Worm (Caenorhabditis elegans) whole organism, L4/young adult: ENCODE results near the gene C29E4.9.
"Not testable (repeated sequence)": the region's sequence is repeated elsewhere in the genome, so short reads cannot be mapped to it uniquely, and the experiment has no call there.

Experiments used
- W03F9.2 ChIP-seq: fragments of 150-350 bp; optimal IDR thresholded peaks from 2 replicates; lab custom pipeline; 2014; ENCODE audit warnings: missing biosample characterization, missing genetic modification characterization
- dao-5 ChIP-seq: sonication (generic microtip); optimal IDR thresholded peaks from 2 replicates; lab custom pipeline; 2016; ENCODE audit warnings: missing genotype, missing genetic modification characterization, moderate library complexity, missing compliant biosample characterization
- him-1 ChIP-seq: sonication (generic microtip); optimal IDR thresholded peaks from 2 replicates; lab custom pipeline; 2016; ENCODE audit warnings: missing genotype, missing genetic modification reagents, missing genetic modification characterization, missing compliant biosample characterization

The C29E4.9 gene

DNA sequence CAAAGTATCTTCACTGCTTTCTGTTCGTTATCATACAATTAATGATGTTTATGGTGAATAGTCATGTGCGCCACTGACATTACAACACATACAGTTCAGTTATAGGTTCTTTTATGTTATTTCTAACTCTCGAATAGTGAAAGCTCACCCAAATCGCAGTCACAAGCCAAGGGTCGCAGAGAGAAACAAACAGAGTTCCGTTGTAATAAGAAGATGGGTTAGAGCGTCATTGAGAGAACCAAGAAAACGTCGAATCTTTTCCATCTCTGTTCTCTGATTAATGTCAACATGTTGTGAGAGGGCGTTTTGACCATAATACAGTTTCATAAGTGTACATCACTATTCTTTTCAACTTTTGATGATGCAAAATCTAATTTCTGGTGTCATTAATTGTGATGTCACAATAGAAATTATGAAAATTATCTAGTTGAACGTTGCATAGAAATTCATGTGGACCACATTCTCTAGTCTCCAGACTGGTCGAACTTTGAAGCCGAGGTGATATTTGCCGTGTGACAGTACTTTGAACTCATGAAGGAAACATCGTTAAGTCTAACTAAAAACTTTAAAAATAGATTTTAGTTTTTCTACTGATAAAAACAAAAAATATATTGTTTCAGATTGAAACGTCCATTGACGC, 17.2 kb upstream of the C29E4.9 start:
- TF ChIP-seq dao-5: no peak
- no peak for TF ChIP-seq him-1 (tag; lab: Kevin White, UChicago)
- TF ChIP-seq W03F9.2 (tag; lab: Kevin White, UChicago): no peak

DNA sequence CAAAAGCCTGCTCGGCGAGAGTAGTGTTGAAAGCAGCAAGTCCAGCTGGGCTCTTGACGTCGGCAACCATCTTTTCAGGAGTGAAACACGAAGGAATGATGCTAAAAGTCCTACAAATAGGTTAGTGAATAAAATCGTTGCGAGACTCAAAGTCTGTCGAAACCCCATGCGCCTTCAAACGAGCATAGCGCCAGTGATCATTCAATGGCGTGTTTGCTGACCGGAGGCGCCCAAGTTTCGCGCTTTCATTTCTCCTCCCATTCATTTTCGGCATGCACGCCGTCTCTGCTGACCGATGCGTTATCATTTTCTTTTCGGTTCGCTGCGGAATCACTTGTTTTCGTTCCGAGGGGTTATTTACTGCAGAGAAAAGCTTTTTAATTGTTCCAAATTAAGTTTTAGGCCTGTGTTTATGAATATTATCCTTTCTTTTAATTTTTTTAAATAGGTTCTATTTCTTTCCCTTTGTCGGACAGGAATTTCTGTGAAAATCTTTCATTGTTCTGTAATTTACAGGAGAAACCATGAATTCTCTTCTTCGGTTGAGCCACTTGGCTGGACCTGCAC, 16.4 kb upstream of the C29E4.9 start, which contains the start of the genes eef-1B.1 and aco-2:
eef-1B.1 (minus strand) TSS at position 186 of the 567 bp plus-strand sequence.
aco-2 (plus strand) TSS at position 517 of the 567 bp plus-strand sequence.
- TF ChIP-seq him-1 (tag; lab: Kevin White, UChicago) (peak; percentile 67), W03F9.2 (tag; lab: Kevin White, UChicago) (peak; percentile 90), dao-5 (no peak)

DNA sequence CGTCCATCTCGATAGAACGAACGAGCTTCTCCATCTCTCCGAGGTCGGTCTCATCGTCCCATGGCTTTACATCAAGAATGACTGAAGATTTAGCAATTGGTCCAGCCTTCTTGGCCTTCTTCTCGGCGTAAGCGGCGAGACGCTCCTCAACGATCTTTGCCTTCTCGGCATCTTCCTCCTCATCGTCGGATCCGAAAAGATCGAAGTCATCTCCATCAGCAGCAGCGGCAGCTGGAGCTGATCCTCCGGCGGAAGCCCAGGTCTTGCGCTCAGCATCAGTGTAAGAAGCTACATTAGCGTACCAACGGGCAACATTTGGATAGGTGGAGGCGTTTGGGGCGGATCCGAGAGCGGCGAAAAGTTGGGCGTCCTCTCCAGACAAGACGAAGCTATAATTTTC, 15.8 kb upstream of the C29E4.9 start:
- no peak for TF ChIP-seq dao-5
- TF ChIP-seq him-1 (tag; lab: Kevin White, UChicago): no peak
- TF ChIP-seq W03F9.2 (tag; lab: Kevin White, UChicago): no peak

DNA sequence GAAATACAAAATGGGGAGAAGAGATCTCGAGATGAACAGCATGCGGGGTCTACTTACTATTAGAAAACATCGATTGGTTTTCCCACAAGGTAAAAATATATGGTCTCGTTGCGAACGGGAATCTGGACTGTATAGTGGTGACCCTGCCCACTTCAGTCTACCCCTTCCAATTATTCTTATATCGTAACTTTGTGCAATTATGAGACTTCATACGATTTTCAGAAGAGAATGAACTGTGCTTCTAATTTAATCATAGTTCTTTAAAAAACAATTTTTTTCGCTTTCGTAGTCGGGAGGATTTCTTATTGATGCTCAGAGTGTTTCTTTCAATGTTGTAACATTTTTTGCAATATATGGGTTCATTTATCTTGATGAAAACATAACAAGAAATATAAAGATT, 15.2 kb upstream of the C29E4.9 start, which contains the start of gene F54H12.5:
F54H12.5 (minus strand) TSS at position 101 of the 400 bp plus-strand sequence.
- TF ChIP-seq dao-5: no peak
- TF ChIP-seq W03F9.2 (tag; lab: Kevin White, UChicago): no peak
- no peak for TF ChIP-seq him-1 (tag; lab: Kevin White, UChicago)

DNA sequence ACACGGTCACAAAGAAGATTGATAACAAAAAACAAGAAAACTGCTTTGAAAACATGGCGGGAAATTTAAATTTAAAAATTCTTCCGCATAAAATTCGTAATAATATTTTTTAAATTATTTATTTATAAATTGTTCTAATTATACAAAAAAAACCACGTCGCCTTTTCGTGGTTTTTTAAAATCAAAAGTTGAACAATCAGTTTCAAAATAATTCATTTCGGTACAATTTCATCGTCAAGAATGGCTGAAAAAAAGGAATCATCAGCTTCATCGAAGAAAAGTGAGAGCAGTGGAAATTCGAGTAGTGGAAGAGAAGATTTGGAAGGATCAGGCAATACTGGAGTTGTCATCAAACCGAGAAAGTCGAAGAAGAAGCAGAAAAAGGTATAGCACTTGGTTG, 12.3 kb upstream of the C29E4.9 start, which contains the start of the genes F54H12.8 and F54H12.7:
F54H12.8 (minus strand) TSS at position 101 of the 400 bp plus-strand sequence.
F54H12.7 (plus strand) TSS at position 229 of the 400 bp plus-strand sequence.
- no peak for TF ChIP-seq W03F9.2 (tag; lab: Kevin White, UChicago)
- no peak for TF ChIP-seq dao-5
- TF ChIP-seq him-1 (tag; lab: Kevin White, UChicago): no peak

DNA sequence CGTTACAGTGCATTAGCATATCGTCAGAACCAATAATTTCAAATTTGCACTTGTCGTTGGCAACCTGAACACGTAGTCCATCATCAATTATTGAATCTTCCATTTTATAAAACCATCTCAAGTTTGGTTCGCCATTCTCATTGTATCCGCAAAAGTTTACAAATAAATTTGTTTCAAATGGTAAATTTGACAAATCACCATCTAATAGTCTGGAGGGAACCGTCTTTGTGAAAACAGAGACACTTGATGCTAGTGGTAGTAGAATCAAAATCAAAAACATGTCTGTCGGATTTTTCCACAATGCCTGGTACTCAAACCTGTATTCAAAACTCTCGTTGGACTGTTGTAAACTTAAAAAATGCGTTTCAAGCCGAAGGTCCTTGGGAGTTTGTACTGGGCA, 7.4 kb upstream of the C29E4.9 start, which contains the start of gene F54H12.2:
F54H12.2 (plus strand) TSS at position 301 of the 400 bp plus-strand sequence.
- not testable (repeated sequence) for TF ChIP-seq W03F9.2 (tag; lab: Kevin White, UChicago); dao-5; him-1 (tag; lab: Kevin White, UChicago)

DNA sequence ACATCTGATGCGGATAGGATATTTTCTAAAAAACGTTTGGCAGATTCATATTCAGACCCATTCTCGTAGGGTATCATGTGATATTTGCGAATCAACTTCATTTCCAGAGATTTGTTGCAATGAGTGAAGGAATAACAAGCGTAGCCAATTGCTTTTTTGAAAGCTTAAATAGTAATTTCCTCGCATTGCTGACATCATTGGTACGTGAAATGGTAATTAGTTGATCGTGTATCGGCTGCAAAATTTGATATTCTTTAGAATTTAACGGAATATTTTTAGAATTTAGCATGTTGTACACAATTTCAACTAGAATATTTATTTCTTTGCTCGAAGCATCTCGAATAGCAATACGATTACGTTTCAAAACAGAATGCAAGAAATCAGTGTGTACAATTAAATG, 5.8 kb upstream of the C29E4.9 start, which contains the start of gene F54H12.4:
F54H12.4 (minus strand) TSS at position 101 of the 400 bp plus-strand sequence.
- TF ChIP-seq W03F9.2 (tag; lab: Kevin White, UChicago); dao-5; him-1 (tag; lab: Kevin White, UChicago): not testable (repeated sequence)

DNA sequence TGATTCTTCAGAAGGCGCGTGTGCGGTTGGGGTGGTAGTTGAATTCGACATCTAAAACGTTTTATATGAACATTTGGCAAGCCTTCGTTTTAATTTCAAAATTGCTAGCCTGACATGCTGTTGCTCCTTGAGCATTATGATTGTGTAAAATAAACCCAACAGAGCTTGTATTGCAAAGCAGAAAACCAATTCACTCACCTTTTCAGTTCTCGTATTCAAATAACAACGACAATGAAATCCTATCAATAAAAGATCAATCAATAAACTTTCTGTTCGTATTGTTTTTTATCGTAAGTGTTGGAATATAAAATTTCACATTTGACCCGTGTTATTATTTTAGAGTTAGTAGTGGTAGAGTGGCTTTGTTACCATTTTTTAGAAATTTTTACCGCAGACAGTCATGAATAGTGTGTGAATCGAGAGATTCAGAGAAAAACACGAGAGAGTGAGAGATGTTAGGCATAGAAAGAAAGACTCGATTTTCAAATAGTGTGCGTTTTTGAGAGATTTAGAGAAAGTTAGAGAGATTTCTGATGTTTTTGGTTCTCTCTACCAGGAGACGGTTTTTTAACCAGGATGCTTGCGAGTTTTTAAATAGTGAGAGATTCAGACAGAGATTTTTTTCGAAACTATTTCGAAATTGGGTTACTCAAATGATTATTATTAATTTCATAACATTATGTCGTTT, 2.2 kb upstream of the C29E4.9 start, which contains the start of gene F54H12.10:
F54H12.10 (minus strand) TSS at position 51 of the 688 bp plus-strand sequence.
- TF ChIP-seq W03F9.2 (tag; lab: Kevin White, UChicago); dao-5; him-1 (tag; lab: Kevin White, UChicago): not testable (repeated sequence)

DNA sequence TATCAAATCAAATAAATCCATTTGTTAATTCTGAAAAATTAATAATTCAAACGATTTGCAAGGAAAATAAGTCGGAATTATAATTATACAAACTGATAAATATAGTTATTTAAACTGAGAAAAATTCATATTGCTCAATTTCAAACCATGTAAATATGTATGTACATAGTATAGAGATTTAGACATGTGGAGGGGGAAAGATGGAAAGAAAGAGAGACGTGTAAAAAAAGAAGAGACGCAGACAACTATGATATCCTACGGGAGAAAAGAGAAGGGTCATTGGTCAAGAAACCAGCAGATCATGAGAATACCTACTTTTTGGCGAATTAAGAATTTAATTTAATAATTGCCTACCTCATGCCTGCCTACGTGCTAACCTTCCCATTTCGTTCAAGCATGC, 1.2 kb upstream of the C29E4.9 start, which contains the start of gene C29E4.11:
C29E4.11 (minus strand) TSS at position 30 of the 400 bp plus-strand sequence.
- TF ChIP-seq W03F9.2 (tag; lab: Kevin White, UChicago) (no peak), dao-5 (no peak), him-1 (tag; lab: Kevin White, UChicago) (no peak)

DNA sequence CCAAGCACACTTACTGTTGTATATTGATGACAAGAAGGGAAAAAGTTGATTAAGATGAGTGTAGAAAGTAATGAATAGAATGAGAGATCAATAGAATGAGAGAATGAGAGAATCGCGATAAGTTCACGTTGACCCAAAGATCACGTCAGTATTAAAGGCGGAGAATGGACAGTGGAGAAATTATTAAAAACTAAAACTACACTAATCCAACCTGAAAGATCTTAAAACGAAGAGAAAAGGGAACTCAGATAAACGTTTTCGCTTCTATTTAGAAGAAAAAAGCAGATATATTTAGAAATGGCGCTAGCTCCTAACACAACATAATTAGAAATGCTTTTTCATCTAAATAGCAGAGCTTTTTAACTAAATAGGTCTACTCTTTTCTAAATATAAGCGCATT, 3.7 kb downstream of the C29E4.9 start, which contains the start of gene let-754:
let-754 (minus strand) TSS at position 101 of the 400 bp plus-strand sequence.
- TF ChIP-seq dao-5: no peak
- TF ChIP-seq him-1 (tag; lab: Kevin White, UChicago): no peak
- TF ChIP-seq W03F9.2 (tag; lab: Kevin White, UChicago): no peak

DNA sequence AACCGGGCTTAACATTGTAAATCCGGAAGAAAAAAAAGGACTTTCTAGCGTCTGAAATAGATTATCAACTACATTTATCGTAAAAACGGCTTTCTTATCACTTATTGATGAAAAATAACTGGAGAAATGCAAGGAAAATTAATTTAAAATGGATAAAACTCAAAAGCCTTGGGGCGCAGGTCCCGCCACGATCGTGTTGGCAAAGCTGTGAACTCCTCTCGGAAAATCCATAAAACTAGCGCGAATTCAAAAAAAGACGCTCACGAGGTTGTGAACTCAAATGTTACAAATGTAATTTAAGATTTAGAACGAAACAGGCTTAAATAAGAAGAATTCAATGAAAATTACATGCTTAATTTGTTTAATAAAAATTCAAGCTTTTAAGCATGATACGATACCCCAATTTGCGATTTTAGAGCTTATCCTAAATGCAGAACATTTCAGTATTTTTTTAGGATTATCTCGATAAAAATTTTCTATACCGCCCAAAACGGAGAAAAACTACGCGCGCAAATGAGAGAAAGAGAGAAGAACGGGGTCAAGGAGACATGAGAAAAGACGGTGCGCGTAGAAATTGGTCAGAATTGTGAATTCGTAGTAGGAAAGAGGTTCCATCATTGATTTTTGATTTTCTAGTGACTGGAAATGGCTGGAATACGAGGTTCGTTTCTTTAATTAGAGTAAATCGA, 4.6 kb downstream of the C29E4.9 start, which contains the start of gene C29E4.15:
C29E4.15 (plus strand) TSS at position 547 of the 689 bp plus-strand sequence.
- no peak for TF ChIP-seq W03F9.2 (tag; lab: Kevin White, UChicago)
- TF ChIP-seq dao-5: no peak
- no peak for TF ChIP-seq him-1 (tag; lab: Kevin White, UChicago)

DNA sequence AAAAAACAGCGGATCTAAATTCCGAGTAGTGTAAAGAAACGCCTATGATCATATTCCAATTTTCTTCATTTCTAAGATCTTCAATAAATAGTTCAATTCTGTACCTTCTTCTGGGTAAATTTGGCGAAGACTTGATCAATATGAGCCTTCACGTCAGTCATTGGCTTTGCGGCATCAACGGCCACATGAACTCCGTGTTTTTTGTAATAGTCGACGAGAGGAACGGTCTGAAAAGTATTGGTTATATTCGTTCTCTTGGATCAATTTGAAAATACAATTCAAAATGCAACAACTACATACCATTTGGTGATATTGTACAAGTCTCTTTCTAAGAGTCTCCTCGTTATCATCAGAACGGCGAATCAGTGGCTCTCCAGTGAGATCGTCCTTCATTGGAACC, 6.4 kb downstream of the C29E4.9 start:
- TF ChIP-seq W03F9.2 (tag; lab: Kevin White, UChicago) (no peak), him-1 (tag; lab: Kevin White, UChicago) (no peak), dao-5 (no peak)
